Fruit fly (Drosophila melanogaster): ENCODE results near the gene tok.

The tok gene

dm6 chr3R:24787042-24787565 is 67.6 kb downstream of the tok start, which contains the start of gene CG5805:
Gene CG5805, minus strand, starts transcription at chr3R:24787421.
- no peak for TF ChIP-seq psq (optimal IDR thresholded peaks at IDR 0.05)
- no peak for TF ChIP-seq insv (optimal IDR thresholded peaks at IDR 0.05)
- no peak for TF ChIP-seq h (optimal IDR thresholded peaks at IDR 0.05)
- no peak for TF ChIP-seq Sin3A (optimal IDR thresholded peaks at IDR 0.05)
- TF ChIP-seq ttk (optimal IDR thresholded peaks at IDR 0.05), result no peak
- TF ChIP-seq Myc (optimal IDR thresholded peaks at IDR 0.05), result no peak

dm6 chr3R:24787734-24788133 is 68.2 kb downstream of the tok start, which contains the start of gene Ets96B:
Gene Ets96B, plus strand, starts transcription at chr3R:24788054.
- TF ChIP-seq h (optimal IDR thresholded peaks at IDR 0.05) (no peak), Myc (optimal IDR thresholded peaks at IDR 0.05) (no peak), Sin3A (optimal IDR thresholded peaks at IDR 0.05) (no peak), ttk (optimal IDR thresholded peaks at IDR 0.05) (no peak), insv (optimal IDR thresholded peaks at IDR 0.05) (no peak), psq (optimal IDR thresholded peaks at IDR 0.05) (no peak)

- TF ChIP-seq h (optimal IDR thresholded peaks at IDR 0.05) (no peak), insv (optimal IDR thresholded peaks at IDR 0.05) (no peak)
These were observed 70.5 kb downstream of the tok start, which contains the start of gene CG13634 for dm6 chr3R:24790036-24790435. Gene CG13634, minus strand, starts transcription at chr3R:24790136.

dm6 chr3R:24798595-24798994 is 79.1 kb downstream of the tok start:
- TF ChIP-seq Sin3A (optimal IDR thresholded peaks at IDR 0.05), result no peak
- no peak for TF ChIP-seq insv (optimal IDR thresholded peaks at IDR 0.05)
- TF ChIP-seq psq (optimal IDR thresholded peaks at IDR 0.05), result no peak
- no peak for TF ChIP-seq h (optimal IDR thresholded peaks at IDR 0.05)
- TF ChIP-seq ttk (optimal IDR thresholded peaks at IDR 0.05), result no peak
- TF ChIP-seq Myc (optimal IDR thresholded peaks at IDR 0.05), result no peak

Measured in Kc167 (cell line).